Fruit fly (Drosophila melanogaster) whole organism, adult: ENCODE data around the gene CG11367.

Experiments used
- CG12768 ChIP-seq: fragments of 200-800 bp; sonication (Bioruptor generic); optimal IDR thresholded peaks from 2 replicates; lab custom pipeline; 2017; ENCODE audit warnings: missing biosample characterization, missing genetic modification characterization, mild to moderate bottlenecking, moderate library complexity, missing genetic modification reagents
- CG14711 ChIP-seq: fragments of 200-800 bp; sonication (Bioruptor generic); optimal IDR thresholded peaks from 2 replicates; lab custom pipeline; 2018; ENCODE audit warnings: missing biosample characterization, mild to moderate bottlenecking, missing genetic modification characterization, moderate library complexity
- CG33017 ChIP-seq: fragments of 200-800 bp; sonication (Bioruptor generic); optimal IDR thresholded peaks from 2 replicates; lab custom pipeline; 2018; ENCODE audit warnings: missing biosample characterization, mild to moderate bottlenecking, missing genetic modification characterization, moderate library complexity
- CG5204 ChIP-seq: fragments of 200-800 bp; sonication (Bioruptor generic); optimal IDR thresholded peaks from 2 replicates; lab custom pipeline; 2016; ENCODE audit warnings: missing biosample characterization, missing genetic modification characterization
- CG7045 ChIP-seq: fragments of 200-800 bp; sonication (Bioruptor generic); optimal IDR thresholded peaks from 2 replicates; lab custom pipeline; 2017; ENCODE audit warnings: missing biosample characterization, mild to moderate bottlenecking, missing genetic modification characterization
- CG7101 ChIP-seq: fragments of 200-800 bp; sonication (Bioruptor generic); optimal IDR thresholded peaks from 2 replicates; lab custom pipeline; 2018; ENCODE audit warnings: missing biosample characterization, mild to moderate bottlenecking, missing genetic modification characterization, moderate library complexity
- Clk ChIP-seq: fragments of 200-800 bp; sonication (Bioruptor generic); optimal IDR thresholded peaks from 2 replicates; lab custom pipeline; 2017; ENCODE audit warnings: missing biosample characterization, missing genetic modification characterization
- Hr96 ChIP-seq: fragments of 200-800 bp; sonication (Bioruptor generic); optimal IDR thresholded peaks from 2 replicates; lab custom pipeline; 2016; ENCODE audit warnings: missing biosample characterization, missing genetic modification characterization
- Mnt ChIP-seq: fragments of 200-800 bp; sonication (Bioruptor generic); optimal IDR thresholded peaks from 2 replicates; lab custom pipeline; 2016; ENCODE audit warnings: missing biosample characterization, mild to moderate bottlenecking, missing genetic modification characterization
- cic ChIP-seq: fragments of 200-800 bp; sonication (Bioruptor generic); optimal IDR thresholded peaks from 2 replicates; lab custom pipeline; 2017; ENCODE audit warnings: missing biosample characterization, mild to moderate bottlenecking, missing genetic modification characterization, moderate library complexity
- cnc ChIP-seq, 2 experiments: fragments of >200 bp; optimal IDR thresholded peaks; 2 replicates each; lab custom pipeline; 2017
- kay ChIP-seq: fragments of 200-800 bp; sonication (Bioruptor generic); peaks from one replicate; lab custom pipeline; 2016; ENCODE audit warnings: missing biosample characterization, missing genetic modification characterization, borderline replicate concordance
- ovo ChIP-seq: fragments of 200-800 bp; sonication (Bioruptor generic); optimal IDR thresholded peaks from 2 replicates; lab custom pipeline; 2016; ENCODE audit warnings: missing biosample characterization, missing genetic modification characterization
- pad ChIP-seq: fragments of 200-800 bp; sonication (Bioruptor generic); optimal IDR thresholded peaks from 3 replicates; lab custom pipeline; 2017; ENCODE audit warnings: missing biosample characterization, missing genetic modification characterization, mild to moderate bottlenecking, moderate library complexity, missing genetic modification reagents

DNA sequence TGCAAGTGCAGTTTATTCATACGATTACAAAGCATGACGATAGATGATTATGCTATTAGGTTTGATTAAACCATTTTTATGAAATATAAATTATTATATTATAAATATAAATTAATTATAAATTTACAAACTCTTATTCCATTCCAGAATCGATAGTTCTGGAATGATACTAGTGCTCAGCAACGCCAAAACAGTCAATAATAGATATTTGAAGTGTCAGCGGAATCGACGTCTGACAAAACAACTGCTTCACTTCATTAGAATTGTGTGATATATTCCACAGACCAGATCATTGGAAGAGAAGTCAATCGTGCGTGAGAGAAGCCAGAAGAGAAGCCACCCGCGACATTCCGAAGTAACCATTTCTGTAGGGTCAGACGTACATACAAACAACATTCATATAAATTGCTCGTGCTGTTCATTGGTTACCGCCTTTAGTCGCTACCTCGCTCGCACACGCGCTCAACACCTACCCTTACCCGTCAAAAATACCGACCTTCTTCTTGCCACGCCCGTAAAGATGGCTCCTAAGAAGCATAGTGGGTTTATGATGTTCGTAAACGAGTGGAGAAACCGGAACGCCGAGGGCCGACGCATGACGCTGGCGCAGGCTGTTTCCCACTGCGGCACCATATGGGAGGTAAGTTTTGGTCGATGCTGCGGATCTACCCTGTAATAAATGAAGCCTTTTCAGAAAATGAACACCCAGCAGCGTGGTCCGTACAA is 3.7 kb upstream of the CG11367 start:
- TF ChIP-seq pad (GFP tag; lab: Kevin White, UChicago) (no peak), ovo (GFP tag; lab: Kevin White, UChicago) (no peak), Clk (GFP tag; lab: Kevin White, UChicago) (no peak), cnc (optimal IDR thresholded peaks at IDR 0.05; lab: Kevin White, UChicago) (no peak), cic (GFP tag; lab: Kevin White, UChicago) (no peak), CG5204 (no peak), Hr96 (GFP tag; lab: Kevin White, UChicago) (no peak), CG14711 (tag; lab: Kevin White, UChicago) (no peak), kay (GFP tag; lab: Kevin White, UChicago) (no peak), CG12768 (GFP tag; lab: Kevin White, UChicago) (no peak), CG33017 (no peak), CG7101 (tag; lab: Kevin White, UChicago) (no peak), CG7045 (GFP tag; lab: Kevin White, UChicago) (no peak), Mnt (no peak)
